Worm (Caenorhabditis elegans) whole organism, young adult: ENCODE results near the gene gly-14.

Experiments
- attf-3 ChIP-seq: fragments of 200-800 bp; sonication (Bioruptor generic); conservative IDR thresholded peaks from 2 replicates; pipeline ENCODE4 v1.3.6; 2022; ENCODE audit warnings: missing genetic modification reagents, missing genetic modification characterization, missing compliant biosample characterization
- hlh-12 ChIP-seq: sonication (generic microtip); optimal IDR thresholded peaks from 2 replicates; lab custom pipeline; 2016; ENCODE audit warnings: missing genetic modification characterization, missing compliant biosample characterization
- lin-40 ChIP-seq: sonication (generic microtip); optimal IDR thresholded peaks from 2 replicates; lab custom pipeline; 2016; ENCODE audit warnings: missing genetic modification characterization, mild to moderate bottlenecking, missing compliant biosample characterization, missing genotype, missing genetic modification reagents
- nhr-90 ChIP-seq: sonication (generic microtip); optimal IDR thresholded peaks from 2 replicates; lab custom pipeline; 2016; ENCODE audit warnings: missing genotype, mild to moderate bottlenecking, missing genetic modification characterization, missing compliant biosample characterization
- pha-4 ChIP-seq: fragments of 150-350 bp; sonication (generic microtip); optimal IDR thresholded peaks from 2 replicates; lab custom pipeline; 2014; ENCODE audit warnings: missing biosample characterization, missing genetic modification reagents, missing genetic modification characterization

- TF ChIP-seq lin-40 (no peak), attf-3 (GFP tag; lab: Robert Waterston, UW) (no peak), pha-4 (no peak), hlh-12 (no peak), nhr-90 (no peak)
Observed at ce11 chrIII:3502215-3502838, 9.3 kb upstream of the gly-14 start, which contains the start of gene M01F1.8.
